Fruit fly (Drosophila melanogaster) Kc167 (cell line): Measurements from ENCODE around the gene CG7611.

Experiments
- Myc ChIP-seq: fragments of >200 bp; optimal IDR thresholded peaks from 2 replicates; lab custom pipeline; 2017; ENCODE audit warnings: missing external identifiers
- psq ChIP-seq: fragments of >200 bp; optimal IDR thresholded peaks from 2 replicates; lab custom pipeline; 2017; ENCODE audit warnings: missing external identifiers
- ttk ChIP-seq: sonication (Bioruptor generic); optimal IDR thresholded peaks from 2 replicates; lab custom pipeline; 2017; ENCODE audit warnings: missing external identifiers

DNA sequence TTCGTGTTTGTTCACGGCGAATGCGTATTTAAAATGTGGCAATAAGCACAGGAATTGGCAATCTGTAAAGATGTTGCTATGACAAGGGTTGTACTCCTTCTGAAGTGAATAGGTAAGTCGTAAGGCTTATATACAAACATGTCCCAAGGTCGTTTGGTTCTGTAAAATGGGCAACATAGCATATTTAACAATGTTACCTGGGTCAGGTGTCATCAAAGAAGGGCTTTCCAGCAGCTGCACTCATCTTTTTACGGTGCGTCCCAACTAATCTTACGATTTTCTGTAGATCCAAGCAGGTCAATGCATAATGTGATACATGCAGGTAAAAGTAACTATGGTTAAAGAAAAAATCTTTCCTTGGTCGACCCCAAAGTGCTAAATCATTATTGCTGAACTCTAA is 32.5 kb upstream of the CG7611 start, which contains the start of gene Neu2:
- TF ChIP-seq psq (lab: Kevin White, UChicago), result no peak
- no peak for TF ChIP-seq Myc (lab: Kevin White, UChicago)
- no peak for TF ChIP-seq ttk (lab: Kevin White, UChicago)
